Worm (Caenorhabditis elegans) whole organism, L4/young adult: Measurements from ENCODE around the gene gsp-1.

ENCODE experiments used
- dao-5 ChIP-seq: sonication (generic microtip); optimal IDR thresholded peaks from 2 replicates; lab custom pipeline; 2016; ENCODE audit warnings: missing genotype, missing genetic modification characterization, moderate library complexity, missing compliant biosample characterization
- him-1 ChIP-seq: sonication (generic microtip); optimal IDR thresholded peaks from 2 replicates; lab custom pipeline; 2016; ENCODE audit warnings: missing genotype, missing genetic modification reagents, missing genetic modification characterization, missing compliant biosample characterization

- TF ChIP-seq dao-5 (tag; lab: Kevin White, UChicago) (no peak), him-1 (tag; lab: Kevin White, UChicago) (no peak)
Observed at ce11 chrV:10721304-10721703, 39.1 kb downstream of the gsp-1 start.
